Fruit fly (Drosophila melanogaster) whole organism: ENCODE data around the gene CG33643.

Source experiments
- CG8478 ChIP-seq: fragments of >200 bp; optimal IDR thresholded peaks from 2 replicates; lab custom pipeline; 2018; ENCODE audit warnings: inconsistent platforms
- Dll ChIP-seq: fragments of >200 bp; optimal IDR thresholded peaks from 2 replicates; lab custom pipeline; 2017
- EcR ChIP-seq, 2 experiments: fragments of >200 bp; optimal IDR thresholded peaks; 2 replicates each; lab custom pipeline; 2017; ENCODE audit warnings: missing biosample characterization in 2 of 2, missing genetic modification characterization in 2 of 2, missing genetic modification reagents in 2 of 2
- pan ChIP-seq: fragments of >200 bp; optimal IDR thresholded peaks from 2 replicates; lab custom pipeline; 2017
- psq ChIP-seq: fragments of >200 bp; optimal IDR thresholded peaks from 2 replicates; lab custom pipeline; 2017
- usp ChIP-seq: fragments of >200 bp; optimal IDR thresholded peaks from 2 replicates; lab custom pipeline; 2017; ENCODE audit warnings: missing biosample characterization, missing genetic modification characterization, mixed read lengths

Gene CG33643

DNA sequence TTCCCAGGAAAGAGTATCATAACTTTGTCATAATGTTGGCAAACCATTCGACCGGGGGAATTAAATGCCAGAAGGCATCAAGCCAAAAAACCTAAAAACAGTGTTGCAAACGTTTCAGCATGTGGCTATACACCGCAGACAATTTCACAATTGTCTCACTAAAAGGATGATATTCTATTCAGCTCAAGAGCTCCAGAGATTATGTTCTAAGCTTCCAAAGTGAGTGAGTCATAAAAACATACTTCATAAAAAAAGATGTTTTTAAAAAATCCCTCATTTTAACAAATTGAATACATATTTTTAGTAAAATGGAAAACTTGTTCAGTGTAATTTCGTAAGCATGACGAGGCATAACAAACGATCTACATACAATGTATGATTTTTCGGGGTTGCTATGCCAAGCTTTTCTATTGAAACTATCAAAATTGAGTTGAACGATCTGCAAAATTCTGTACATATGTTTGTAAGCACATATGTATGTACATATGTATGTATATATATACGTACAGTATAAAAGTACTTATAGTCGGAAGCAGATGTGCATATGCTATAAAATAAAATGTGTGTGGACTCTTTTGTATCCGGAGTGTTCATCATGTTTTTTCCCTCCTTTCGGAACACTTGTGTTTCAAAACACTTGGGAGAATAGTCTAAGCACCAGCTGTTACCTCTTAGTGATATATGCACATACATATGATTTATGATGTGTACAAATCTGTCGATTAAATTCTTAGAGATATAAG is 15.8 kb upstream of the CG33643 start:
- TF ChIP-seq pan (no peak), psq (lab: Kevin White, UChicago) (no peak), EcR (GFP tag; optimal IDR thresholded peaks at IDR 0.05; lab: Kevin White, UChicago) (no peak), usp (no peak), Dll (lab: Kevin White, UChicago) (no peak)

DNA sequence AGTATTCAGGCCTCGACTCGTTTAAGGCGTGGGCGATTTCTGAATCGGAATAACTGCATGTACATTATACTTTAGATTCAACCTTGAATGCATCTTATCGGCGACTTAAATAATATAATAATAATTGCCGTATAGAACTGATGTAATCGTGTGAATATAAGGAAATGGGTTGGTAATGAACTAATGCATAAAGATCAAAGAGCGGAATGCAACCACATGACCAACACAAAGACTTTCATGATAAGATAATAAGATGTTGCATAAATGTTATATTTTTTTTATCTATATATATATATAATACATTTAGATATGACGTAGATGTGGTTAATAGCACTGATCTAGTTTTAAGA is 15.2 kb upstream of the CG33643 start:
- TF ChIP-seq pan (no peak), psq (lab: Kevin White, UChicago) (no peak), Dll (lab: Kevin White, UChicago) (no peak), usp (no peak), CG8478 (lab: Kevin White, UChicago) (no peak), EcR (GFP tag; optimal IDR thresholded peaks at IDR 0.05; lab: Kevin White, UChicago) (no peak)

DNA sequence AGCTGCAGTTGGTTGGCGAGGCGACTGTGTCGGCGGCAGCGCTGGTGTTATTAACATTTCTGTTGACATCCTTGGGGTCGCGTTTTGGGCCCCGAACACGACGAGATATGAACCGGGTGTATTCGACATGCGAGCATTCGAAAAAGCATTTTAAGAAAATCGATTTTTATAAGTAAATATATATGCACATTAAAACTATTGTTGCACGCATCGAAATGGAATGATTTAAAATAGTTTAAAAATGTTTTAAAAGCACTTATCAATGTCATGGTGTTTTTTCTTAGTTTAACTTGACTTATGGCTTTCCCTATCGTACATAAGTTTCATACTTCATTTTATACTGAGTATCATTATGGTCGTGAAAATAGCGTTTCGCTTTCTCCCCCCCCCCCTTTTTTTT is 9.1 kb upstream of the CG33643 start:
- TF ChIP-seq Dll (lab: Kevin White, UChicago) (no peak), EcR (GFP tag; optimal IDR thresholded peaks at IDR 0.05; lab: Kevin White, UChicago) (no peak), CG8478 (lab: Kevin White, UChicago) (no peak), pan (no peak), usp (no peak), psq (lab: Kevin White, UChicago) (no peak)

DNA sequence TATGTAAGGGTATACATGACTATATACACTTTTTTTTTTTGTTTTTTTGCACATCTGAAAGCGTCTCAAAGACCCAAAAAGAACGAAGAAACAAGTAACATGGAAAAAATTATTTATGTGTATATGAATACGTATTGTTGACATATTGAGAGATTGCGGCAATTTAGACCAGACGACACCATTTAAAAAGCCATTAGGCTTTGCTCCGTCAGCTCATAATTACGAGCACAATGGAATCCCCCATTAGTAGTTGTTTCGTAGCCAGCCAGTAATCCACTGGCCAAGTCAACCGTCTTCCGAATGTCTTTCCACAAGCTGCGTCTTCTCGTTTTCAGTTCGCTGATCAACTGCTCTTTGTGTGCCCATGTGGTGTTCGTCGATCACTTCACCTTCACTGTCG is 3.3 kb upstream of the CG33643 start, which contains the start of gene CG33640:
CG33640 (plus strand) TSS at position 301 of the 400 bp plus-strand sequence.
- TF ChIP-seq usp (no peak), pan (no peak), CG8478 (lab: Kevin White, UChicago) (no peak), EcR (GFP tag; optimal IDR thresholded peaks at IDR 0.05; lab: Kevin White, UChicago) (no peak), psq (lab: Kevin White, UChicago) (no peak), Dll (lab: Kevin White, UChicago) (no peak)

- no peak for TF ChIP-seq EcR (GFP tag; optimal IDR thresholded peaks at IDR 0.05; lab: Kevin White, UChicago)
- TF ChIP-seq usp: no peak
- no peak for TF ChIP-seq psq (lab: Kevin White, UChicago)
- no peak for TF ChIP-seq pan
- TF ChIP-seq Dll (lab: Kevin White, UChicago): no peak
- TF ChIP-seq CG8478 (lab: Kevin White, UChicago): no peak
Observed at dm6 chr2L:13528742-13529141, 2.1 kb upstream of the CG33643 start, which contains the start of gene CG33641. TSS of gene CG33641 (plus strand) at chr2L:13529042.

DNA sequence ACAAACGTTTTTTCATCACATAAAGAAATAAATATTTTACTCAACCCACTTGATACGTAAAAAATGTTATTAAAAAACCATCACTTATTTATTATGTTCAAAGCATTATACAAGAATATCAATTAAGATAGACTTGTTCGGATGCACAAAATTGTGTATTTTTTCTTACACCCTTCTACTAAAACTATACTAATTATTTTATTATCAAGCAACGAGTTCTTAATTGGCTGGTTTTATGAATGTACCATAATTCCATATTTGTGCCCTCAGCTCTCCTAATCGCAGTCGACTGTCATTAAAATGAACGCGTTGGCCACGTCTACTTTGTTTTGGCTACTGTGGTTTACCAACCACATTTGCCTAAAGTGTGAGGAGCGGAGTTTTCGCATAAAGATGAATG is 1.2 kb upstream of the CG33643 start, which contains the start of gene CG33642:
CG33642 (plus strand) TSS at position 301 of the 400 bp plus-strand sequence.
- no peak for TF ChIP-seq CG8478 (lab: Kevin White, UChicago)
- no peak for TF ChIP-seq Dll (lab: Kevin White, UChicago)
- TF ChIP-seq EcR (GFP tag; optimal IDR thresholded peaks at IDR 0.05; lab: Kevin White, UChicago): no peak
- TF ChIP-seq usp: no peak
- TF ChIP-seq psq (lab: Kevin White, UChicago): no peak
- TF ChIP-seq pan: no peak

DNA sequence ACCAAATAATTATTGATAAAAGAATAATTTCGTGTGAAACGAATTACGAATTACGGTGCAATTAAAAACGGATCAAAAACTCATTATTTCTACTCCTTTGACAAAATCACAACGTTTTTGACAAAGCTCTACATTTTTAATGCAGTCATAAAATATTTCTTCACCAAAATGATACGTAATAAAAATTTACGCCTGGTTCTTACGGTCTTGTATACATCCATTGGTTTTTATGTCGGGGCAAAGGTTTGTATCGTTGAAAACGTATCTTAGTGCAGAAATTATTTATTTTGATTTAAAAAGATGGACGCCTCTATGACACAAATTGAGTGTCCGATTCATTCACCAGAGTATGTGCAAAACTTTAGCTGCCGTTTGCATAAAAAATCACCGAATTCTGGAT is 911 bp downstream of the CG33643 start, which contains the start of gene CG33644:
CG33644 (plus strand) TSS at position 301 of the 400 bp plus-strand sequence.
- no peak for TF ChIP-seq usp
- TF ChIP-seq Dll (lab: Kevin White, UChicago): no peak

- TF ChIP-seq EcR (GFP tag; optimal IDR thresholded peaks at IDR 0.05; lab: Kevin White, UChicago) (no peak), usp (no peak), psq (lab: Kevin White, UChicago) (no peak), Dll (lab: Kevin White, UChicago) (no peak), pan (no peak), CG8478 (lab: Kevin White, UChicago) (no peak)
Observed at dm6 chr2L:13532524-13532923, 1.6 kb downstream of the CG33643 start, which contains the start of gene CG33645. TSS of gene CG33645 (plus strand) at chr2L:13532824.

DNA sequence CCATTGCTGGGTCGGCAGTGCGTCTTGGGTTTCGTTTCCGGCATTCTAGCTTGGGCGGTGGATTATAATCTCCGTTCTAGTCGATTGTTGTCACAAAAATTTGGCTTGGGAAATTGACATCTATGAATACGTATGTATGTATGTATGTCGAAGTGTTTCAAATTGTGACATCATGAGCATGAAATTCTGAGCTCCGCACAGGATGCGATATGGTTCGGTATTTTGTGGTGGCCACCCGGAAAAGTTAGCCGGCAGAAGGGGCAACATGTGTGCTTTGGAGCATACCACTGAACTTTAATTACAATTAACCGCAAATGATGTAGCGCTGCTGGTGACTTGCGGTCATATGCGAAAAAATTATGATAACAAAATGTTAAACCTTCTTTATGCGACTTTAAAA is 4.8 kb downstream of the CG33643 start, which contains the start of gene CG15638:
CG15638 (minus strand) TSS at position 101 of the 400 bp plus-strand sequence.
- no peak for TF ChIP-seq psq (lab: Kevin White, UChicago)
- TF ChIP-seq usp: no peak
- TF ChIP-seq Dll (lab: Kevin White, UChicago): no peak
- TF ChIP-seq EcR (GFP tag; optimal IDR thresholded peaks at IDR 0.05; lab: Kevin White, UChicago): no peak
- no peak for TF ChIP-seq pan
- TF ChIP-seq CG8478 (lab: Kevin White, UChicago): no peak

dm6 chr2L:13540704-13541103 is 9.8 kb downstream of the CG33643 start, which contains the start of gene CG16852:
TSS of gene CG16852 (plus strand) at chr2L:13540751.
- no peak for TF ChIP-seq CG8478 (lab: Kevin White, UChicago)
- TF ChIP-seq pan: no peak
- no peak for TF ChIP-seq psq (lab: Kevin White, UChicago)
- TF ChIP-seq usp: no peak
- TF ChIP-seq Dll (lab: Kevin White, UChicago): no peak
- TF ChIP-seq EcR (GFP tag; optimal IDR thresholded peaks at IDR 0.05; lab: Kevin White, UChicago): no peak

DNA sequence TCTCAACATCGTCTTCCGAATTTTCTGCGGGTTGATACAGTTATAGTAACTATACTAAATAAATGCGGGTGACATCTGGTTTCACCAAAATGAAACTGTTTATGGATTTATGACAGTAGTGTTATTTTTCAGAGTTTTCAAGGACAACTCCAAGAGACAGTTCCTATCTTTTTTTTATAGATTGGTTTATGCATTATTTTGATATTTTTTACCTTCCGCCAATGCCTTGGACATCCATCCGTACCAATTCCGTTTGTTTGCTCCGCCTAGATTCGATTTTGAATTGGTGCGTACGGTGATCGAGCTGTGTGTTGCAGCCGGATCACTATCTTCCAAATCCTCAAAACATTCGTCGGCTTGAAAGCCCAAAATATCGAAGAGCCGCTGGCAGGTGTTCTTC is 11.1 kb downstream of the CG33643 start, which contains the start of gene CG16853:
CG16853 (plus strand) TSS at position 301 of the 400 bp plus-strand sequence.
- no peak for TF ChIP-seq psq (lab: Kevin White, UChicago)
- no peak for TF ChIP-seq CG8478 (lab: Kevin White, UChicago)
- TF ChIP-seq EcR (GFP tag; optimal IDR thresholded peaks at IDR 0.05; lab: Kevin White, UChicago): no peak
- no peak for TF ChIP-seq usp
- TF ChIP-seq pan: no peak
- no peak for TF ChIP-seq Dll (lab: Kevin White, UChicago)

- TF ChIP-seq CG8478 (lab: Kevin White, UChicago) (no peak), psq (lab: Kevin White, UChicago) (no peak), EcR (GFP tag; optimal IDR thresholded peaks at IDR 0.05; lab: Kevin White, UChicago) (no peak), Dll (lab: Kevin White, UChicago) (no peak), usp (no peak), pan (no peak)
Observed at dm6 chr2L:13542476-13542875, 11.6 kb downstream of the CG33643 start, which contains the start of gene CG9263. TSS of gene CG9263 (minus strand) at chr2L:13542576.
